Fruit fly (Drosophila melanogaster) ovary, adult (tissue): ENCODE measurements around the gene CG13998.

Experiments
- CG17801 ChIP-seq: fragments of 200-800 bp; optimal IDR thresholded peaks from 2 replicates; lab custom pipeline; 2019; ENCODE audit warnings: missing biosample characterization, mild to moderate bottlenecking, missing genetic modification characterization, moderate library complexity; ENCODE audit not compliant: partially characterized antibody

The CG13998 gene

dm6 chr2L:5943229-5944078, 13.2 kb downstream of the CG13998 start, which contains the start of the genes Sfp26Ad and Gpdh1:
Gene Sfp26Ad (minus strand): TSS chr2L:5943304.
Gene Gpdh1 (plus strand): TSS chr2L:5943643.
- TF ChIP-seq CG17801 (GFP tag; lab: Kevin White, UChicago): peak; percentile 80

dm6 chr2L:5927363-5927762, 29.3 kb downstream of the CG13998 start:
- TF ChIP-seq CG17801 (GFP tag; lab: Kevin White, UChicago): no peak

DNA sequence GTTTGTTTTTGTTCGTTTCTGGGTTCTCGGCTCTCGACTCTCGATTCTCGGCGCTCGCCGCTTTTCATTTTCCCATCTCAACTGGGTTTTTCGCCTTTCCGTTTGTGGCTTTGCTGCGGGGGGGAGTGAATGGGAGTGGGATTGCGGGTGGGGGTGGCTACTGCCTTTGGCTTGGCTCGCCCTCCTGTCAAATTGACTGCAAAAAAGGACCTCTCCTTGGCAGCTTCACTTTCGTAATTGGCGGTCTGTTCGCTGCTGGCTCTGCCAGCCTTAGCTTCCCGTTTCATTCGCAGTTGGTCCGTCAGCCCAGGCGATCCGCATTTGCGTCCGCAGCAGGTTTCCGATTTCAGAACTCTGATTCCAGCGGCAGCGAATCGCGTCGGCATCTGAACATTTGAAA, 31.0 kb downstream of the CG13998 start, which contains the start of gene dsf:
Gene dsf, plus strand, starts transcription at position 301 of the 400 bp plus-strand sequence.
- TF ChIP-seq CG17801 (GFP tag; lab: Kevin White, UChicago): no peak

DNA sequence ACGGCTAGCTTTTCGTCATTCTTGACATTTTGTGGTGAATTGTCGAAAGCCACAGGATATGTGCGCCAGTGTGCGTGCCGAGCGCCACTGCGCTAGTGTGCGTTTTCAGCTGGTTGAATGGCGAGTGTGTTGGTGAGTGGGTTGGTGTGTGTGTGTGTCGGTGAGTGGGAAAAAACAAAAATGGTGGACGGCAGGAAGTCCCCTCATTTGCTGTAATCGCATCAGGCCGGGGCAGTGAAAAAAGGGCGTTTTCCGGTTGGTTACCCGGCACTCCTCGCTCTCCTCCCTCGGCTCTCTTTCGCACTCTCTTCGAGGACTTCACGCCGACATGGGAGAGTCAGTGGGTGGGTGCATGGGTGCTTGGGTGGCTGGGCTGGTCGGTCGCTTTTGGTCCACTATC, 31.5 kb downstream of the CG13998 start:
- TF ChIP-seq CG17801 (GFP tag; lab: Kevin White, UChicago): no peak

DNA sequence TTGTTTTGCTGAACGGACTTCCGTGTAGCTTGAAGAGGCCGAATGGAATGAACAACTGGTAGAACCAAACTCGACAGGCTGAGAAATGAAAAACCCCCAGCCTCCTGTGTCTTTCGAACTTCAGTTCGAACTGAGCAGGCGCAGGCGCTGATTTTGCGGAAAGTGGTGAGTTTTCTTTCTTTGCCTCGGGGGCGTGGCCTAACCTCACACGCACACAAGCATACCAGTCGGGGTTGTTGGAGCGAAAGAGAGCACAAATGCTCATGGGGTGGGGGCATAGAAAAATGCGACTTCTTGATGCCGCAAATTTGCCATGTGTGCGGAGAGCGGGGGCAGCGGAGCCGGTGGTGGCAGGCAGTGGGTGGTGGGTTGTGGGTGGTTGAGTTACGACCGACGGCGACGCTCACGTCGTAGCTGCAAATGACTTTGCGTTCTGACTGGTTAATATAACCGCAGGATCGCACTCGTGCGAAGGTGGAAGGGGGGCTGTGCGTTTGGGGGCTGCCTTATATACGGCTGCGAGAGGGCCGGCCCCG, 32.9 kb downstream of the CG13998 start, which contains the start of gene CG9016:
Gene CG9016, minus strand, starts transcription at position 51 of the 536 bp plus-strand sequence.
- no peak for TF ChIP-seq CG17801 (GFP tag; lab: Kevin White, UChicago)

dm6 chr2L:5910189-5910588, 46.4 kb downstream of the CG13998 start, which contains the start of gene CG14000:
Gene CG14000 (minus strand): TSS chr2L:5910289.
- TF ChIP-seq CG17801 (GFP tag; lab: Kevin White, UChicago): no peak

DNA sequence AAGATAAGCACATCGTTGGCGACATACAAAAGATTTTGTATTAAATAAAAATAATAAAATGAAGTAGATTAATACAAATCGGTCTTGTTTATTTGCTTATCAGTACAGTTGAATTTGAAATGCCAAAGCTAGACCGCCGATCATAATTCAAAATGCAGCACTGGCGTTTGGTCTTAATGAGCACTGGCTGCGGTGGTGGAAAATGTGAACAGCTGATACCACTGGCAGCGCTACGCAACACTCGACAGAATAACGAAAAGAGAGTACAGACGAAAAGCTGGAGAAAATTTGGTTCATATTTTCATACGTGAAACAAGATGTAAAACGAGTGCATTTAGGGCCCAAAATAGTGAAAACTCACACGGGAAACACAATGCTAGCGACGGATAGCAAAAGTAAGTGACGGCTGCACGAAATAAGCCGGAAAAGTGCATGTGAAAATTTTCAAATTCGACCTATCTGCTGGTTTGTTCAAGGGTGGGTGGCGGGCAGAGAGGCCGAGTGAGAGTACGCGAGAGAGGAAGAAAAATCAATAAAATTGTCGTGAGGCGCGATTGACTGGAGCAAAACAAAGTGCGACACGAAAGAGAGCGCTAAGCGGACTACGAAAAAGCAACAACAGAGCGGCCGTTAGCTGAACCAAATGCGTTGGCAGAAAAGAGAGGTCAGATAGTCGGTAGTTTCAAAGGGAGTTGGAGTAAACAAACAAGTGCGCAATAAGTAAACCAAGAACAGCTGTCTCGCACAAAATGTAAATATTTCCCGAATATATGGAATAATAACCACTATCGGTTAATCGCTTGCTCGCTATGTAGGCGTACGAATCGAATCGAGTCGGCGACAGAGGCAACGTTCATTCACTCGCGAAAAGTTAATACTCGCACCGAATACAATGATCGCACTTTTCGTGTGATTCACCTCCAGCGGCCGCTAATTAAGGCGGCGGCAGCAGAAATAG, 49.4 kb downstream of the CG13998 start, which contains the start of gene bchs:
Gene bchs, plus strand, starts transcription at position 277 of the 958 bp plus-strand sequence.
- no peak for TF ChIP-seq CG17801 (GFP tag; lab: Kevin White, UChicago)
